Fruit fly (Drosophila melanogaster) whole organism, embryonic: ENCODE data around the gene Sqor.

Experiments
- CG10147 ChIP-seq: fragments of 200-800 bp; sonication (Bioruptor generic); optimal IDR thresholded peaks from 2 replicates; lab custom pipeline; 2019; ENCODE audit warnings: missing biosample characterization, mild to moderate bottlenecking, missing genetic modification characterization, moderate library complexity
- CG10565 ChIP-seq: fragments of 200-800 bp; sonication (Bioruptor generic); optimal IDR thresholded peaks from 3 replicates; lab custom pipeline; 2016; ENCODE audit warnings: missing biosample characterization, mild to moderate bottlenecking, missing genetic modification characterization
- CG11504 ChIP-seq: fragments of 200-800 bp; sonication (Bioruptor generic); optimal IDR thresholded peaks from 3 replicates; lab custom pipeline; 2019; ENCODE audit warnings: missing biosample characterization, mild to moderate bottlenecking, missing genetic modification characterization, moderate library complexity
- CG12104 ChIP-seq: fragments of 200-800 bp; sonication (Bioruptor generic); optimal IDR thresholded peaks from 3 replicates; lab custom pipeline; 2016; ENCODE audit warnings: missing biosample characterization, missing genetic modification characterization
- CG13296 ChIP-seq: fragments of 200-800 bp; sonication (Bioruptor generic); optimal IDR thresholded peaks from 3 replicates; lab custom pipeline; 2018; ENCODE audit warnings: missing biosample characterization, mild to moderate bottlenecking, missing genetic modification characterization
- CG13775 ChIP-seq: fragments of 200-800 bp; sonication (Bioruptor generic); optimal IDR thresholded peaks from 3 replicates; lab custom pipeline; 2017; ENCODE audit warnings: missing biosample characterization, mild to moderate bottlenecking, missing genetic modification characterization
- CG14441 ChIP-seq: fragments of 200-800 bp; sonication (Bioruptor generic); IDR thresholded peaks from 2 replicates; pipeline ENCODE4 v1.3.6; 2022; ENCODE audit warnings: missing biosample characterization, missing genetic modification characterization
- CG16863 ChIP-seq: fragments of 200-800 bp; sonication (Bioruptor generic); optimal IDR thresholded peaks from 3 replicates; lab custom pipeline; 2016; ENCODE audit warnings: missing biosample characterization, missing genetic modification characterization
- CG18599 ChIP-seq: fragments of 200-800 bp; sonication (Bioruptor generic); optimal IDR thresholded peaks from 3 replicates; lab custom pipeline; 2017; ENCODE audit warnings: missing biosample characterization, missing genetic modification characterization, mild to moderate bottlenecking, moderate library complexity, missing genetic modification reagents
- CG2202 ChIP-seq: fragments of 200-800 bp; sonication (Bioruptor generic); optimal IDR thresholded peaks from 2 replicates; lab custom pipeline; 2018; ENCODE audit warnings: missing biosample characterization, mild to moderate bottlenecking, missing genetic modification characterization
- CG30020 ChIP-seq: fragments of 200-800 bp; optimal IDR thresholded peaks from 2 replicates; lab custom pipeline; 2019; ENCODE audit warnings: missing biosample characterization, mild to moderate bottlenecking, missing genetic modification characterization, moderate library complexity
- CG30403 ChIP-seq: fragments of 200-800 bp; sonication (Bioruptor generic); optimal IDR thresholded peaks from 3 replicates; lab custom pipeline; 2016; ENCODE audit warnings: missing biosample characterization, missing genetic modification characterization
- CG30431 ChIP-seq: fragments of 200-800 bp; sonication (Bioruptor generic); optimal IDR thresholded peaks from 2 replicates; lab custom pipeline; 2017; ENCODE audit warnings: missing biosample characterization, missing genetic modification characterization
- CG43689 ChIP-seq: fragments of 200-800 bp; sonication (Bioruptor generic); IDR thresholded peaks from 2 replicates; pipeline ENCODE4 v1.3.6; 2022; ENCODE audit warnings: missing biosample characterization, missing genetic modification characterization
- CG6689 ChIP-seq: fragments of 200-800 bp; sonication (Bioruptor generic); IDR thresholded peaks from 2 replicates; pipeline ENCODE4 v1.3.6; 2022; ENCODE audit warnings: missing biosample characterization, missing genetic modification characterization
- CG6765 ChIP-seq: fragments of 200-800 bp; sonication (Bioruptor generic); optimal IDR thresholded peaks from 3 replicates; lab custom pipeline; 2017; ENCODE audit warnings: missing biosample characterization, mild to moderate bottlenecking, missing genetic modification characterization
- CG6791 ChIP-seq: fragments of 200-800 bp; sonication (Bioruptor generic); IDR thresholded peaks from 3 replicates; pipeline ENCODE4 v1.3.6; 2022; ENCODE audit warnings: missing biosample characterization, missing genetic modification characterization; ENCODE audit not compliant: partially characterized antibody
- CG7987 ChIP-seq: fragments of 200-800 bp; sonication (Bioruptor generic); optimal IDR thresholded peaks from 2 replicates; lab custom pipeline; 2018; ENCODE audit warnings: missing biosample characterization, mild to moderate bottlenecking, missing genetic modification characterization, moderate library complexity
- CG8281 ChIP-seq: fragments of 200-800 bp; sonication (Bioruptor generic); optimal IDR thresholded peaks from 2 replicates; lab custom pipeline; 2018; ENCODE audit warnings: missing biosample characterization, mild to moderate bottlenecking, missing genetic modification characterization, moderate library complexity
- CG8765 ChIP-seq: fragments of 200-800 bp; sonication (Bioruptor generic); IDR thresholded peaks from 2 replicates; pipeline ENCODE4 v1.3.6; 2022; ENCODE audit warnings: missing biosample characterization, missing genetic modification characterization
- CG9609 ChIP-seq: fragments of 200-800 bp; sonication (Bioruptor generic); optimal IDR thresholded peaks from 3 replicates; lab custom pipeline; 2016; ENCODE audit warnings: missing biosample characterization, missing genetic modification characterization
- E2f1 ChIP-seq: fragments of 200-800 bp; sonication (Bioruptor generic); IDR thresholded peaks from 2 replicates; pipeline ENCODE4 v1.3.6; 2022; ENCODE audit warnings: missing biosample characterization, missing genetic modification characterization
- H15 ChIP-seq: fragments of 200-800 bp; sonication (Bioruptor generic); IDR thresholded peaks from 3 replicates; pipeline ENCODE4 v1.3.6; 2022; ENCODE audit warnings: missing biosample characterization, missing genetic modification characterization
- MBD-R2 ChIP-seq: fragments of 200-800 bp; sonication (Bioruptor generic); IDR thresholded peaks from 2 replicates; pipeline ENCODE4 v1.3.6; 2022; ENCODE audit warnings: missing biosample characterization, missing genetic modification characterization
- MTF-1 ChIP-seq: fragments of 200-800 bp; sonication (Bioruptor generic); optimal IDR thresholded peaks from 2 replicates; lab custom pipeline; 2018; ENCODE audit warnings: missing biosample characterization, mild to moderate bottlenecking, missing genetic modification characterization, borderline replicate concordance
- NC2α ChIP-seq: fragments of 200-800 bp; sonication (Bioruptor generic); optimal IDR thresholded peaks from 2 replicates; lab custom pipeline; 2016; ENCODE audit warnings: missing biosample characterization, missing genetic modification characterization
- NK7.1 ChIP-seq: fragments of 200-800 bp; sonication (Bioruptor generic); optimal IDR thresholded peaks from 3 replicates; lab custom pipeline; 2016; ENCODE audit warnings: missing biosample characterization, missing genetic modification characterization
- Nf-YA ChIP-seq: fragments of 200-800 bp; sonication (Bioruptor generic); IDR thresholded peaks from 2 replicates; pipeline ENCODE4 v1.3.6; 2022; ENCODE audit warnings: missing biosample characterization, missing genetic modification characterization
- Oaz ChIP-seq: fragments of 200-800 bp; sonication (Bioruptor generic); IDR thresholded peaks from 2 replicates; pipeline ENCODE4 v1.3.6; 2022; ENCODE audit warnings: missing biosample characterization, missing genetic modification characterization
- Pdp1 ChIP-seq, 2 experiments: fragments of 200-800 bp; sonication (Bioruptor generic); optimal IDR thresholded peaks; 3 replicates each; lab custom pipeline; 2016; ENCODE audit warnings: missing biosample characterization in 2 of 2, missing genetic modification characterization in 2 of 2, mild to moderate bottlenecking in 1 of 2, moderate library complexity in 1 of 2
- Sox102F ChIP-seq: fragments of 200-800 bp; sonication (Bioruptor generic); optimal IDR thresholded peaks from 2 replicates; lab custom pipeline; 2018; ENCODE audit warnings: missing biosample characterization, mild to moderate bottlenecking, missing genetic modification characterization, moderate library complexity
- Sry-δ ChIP-seq: fragments of 200-800 bp; sonication (Bioruptor generic); optimal IDR thresholded peaks from 2 replicates; lab custom pipeline; 2016; ENCODE audit warnings: missing biosample characterization, missing genetic modification characterization
- Vsx1 ChIP-seq: fragments of 200-800 bp; sonication (Bioruptor generic); optimal IDR thresholded peaks from 2 replicates; lab custom pipeline; 2017; ENCODE audit warnings: missing biosample characterization, mild to moderate bottlenecking, missing genetic modification characterization, missing genetic modification reagents
- Xbp1 ChIP-seq: fragments of 200-800 bp; sonication (Bioruptor generic); optimal IDR thresholded peaks from 3 replicates; lab custom pipeline; 2016; ENCODE audit warnings: missing biosample characterization, mild to moderate bottlenecking, missing genetic modification characterization
- al ChIP-seq: fragments of 200-800 bp; sonication (Bioruptor generic); IDR thresholded peaks from 2 replicates; pipeline ENCODE4 v1.3.6; 2022; ENCODE audit warnings: missing biosample characterization, missing genetic modification characterization
- bigmax ChIP-seq: fragments of 200-800 bp; sonication (Bioruptor generic); optimal IDR thresholded peaks from 2 replicates; lab custom pipeline; 2018; ENCODE audit warnings: missing biosample characterization, mild to moderate bottlenecking, missing genetic modification characterization
- cas ChIP-seq: fragments of 200-800 bp; sonication (Bioruptor generic); IDR thresholded peaks from 2 replicates; pipeline ENCODE4 v1.3.6; 2022; ENCODE audit warnings: missing biosample characterization, missing genetic modification characterization
- exex ChIP-seq: fragments of 200-800 bp; sonication (Bioruptor generic); optimal IDR thresholded peaks from 4 replicates; lab custom pipeline; 2018; ENCODE audit warnings: missing biosample characterization, mild to moderate bottlenecking, missing genetic modification characterization, moderate library complexity
- fru ChIP-seq: fragments of >200 bp; optimal IDR thresholded peaks from 2 replicates; lab custom pipeline; 2017
- ftz-f1 ChIP-seq: fragments of 200-800 bp; sonication (Bioruptor generic); optimal IDR thresholded peaks from 2 replicates; lab custom pipeline; 2016; ENCODE audit warnings: missing biosample characterization, missing genetic modification characterization
- gem ChIP-seq: fragments of 200-800 bp; sonication (Bioruptor generic); optimal IDR thresholded peaks from 2 replicates; lab custom pipeline; 2019; ENCODE audit warnings: missing biosample characterization, mild to moderate bottlenecking, missing genetic modification characterization, moderate library complexity
- mirr ChIP-seq: fragments of 200-800 bp; sonication (Bioruptor generic); optimal IDR thresholded peaks from 3 replicates; lab custom pipeline; 2018; ENCODE audit warnings: missing biosample characterization, mild to moderate bottlenecking, missing genetic modification characterization
- odd ChIP-seq: fragments of 200-800 bp; sonication (Bioruptor generic); optimal IDR thresholded peaks from 2 replicates; lab custom pipeline; 2017; ENCODE audit warnings: missing biosample characterization, mild to moderate bottlenecking, missing genetic modification characterization
- pb ChIP-seq: fragments of 200-800 bp; sonication (Bioruptor generic); optimal IDR thresholded peaks from 3 replicates; lab custom pipeline; 2016; ENCODE audit warnings: missing biosample characterization, missing genetic modification characterization
- rib ChIP-seq: fragments of 200-800 bp; sonication (Bioruptor generic); IDR thresholded peaks from 2 replicates; pipeline ENCODE4 v1.3.6; 2022; ENCODE audit warnings: missing biosample characterization, missing genetic modification characterization
- ro ChIP-seq: fragments of 200-800 bp; sonication (Bioruptor generic); IDR thresholded peaks from 2 replicates; pipeline ENCODE4 v1.3.6; 2022; ENCODE audit warnings: missing biosample characterization, missing genetic modification characterization
- ssp ChIP-seq: fragments of 200-800 bp; sonication (Bioruptor generic); IDR thresholded peaks from 2 replicates; pipeline ENCODE4 v1.3.6; 2022; ENCODE audit warnings: missing biosample characterization, missing genetic modification characterization
- trh ChIP-seq: fragments of 200-800 bp; sonication (Bioruptor generic); optimal IDR thresholded peaks from 2 replicates; lab custom pipeline; 2016; ENCODE audit warnings: missing biosample characterization, missing genetic modification characterization
- zen ChIP-seq: fragments of 200-800 bp; sonication (Bioruptor generic); optimal IDR thresholded peaks from 3 replicates; lab custom pipeline; 2018; ENCODE audit warnings: missing biosample characterization, mild to moderate bottlenecking, missing genetic modification characterization, moderate library complexity

Sqor gene

DNA sequence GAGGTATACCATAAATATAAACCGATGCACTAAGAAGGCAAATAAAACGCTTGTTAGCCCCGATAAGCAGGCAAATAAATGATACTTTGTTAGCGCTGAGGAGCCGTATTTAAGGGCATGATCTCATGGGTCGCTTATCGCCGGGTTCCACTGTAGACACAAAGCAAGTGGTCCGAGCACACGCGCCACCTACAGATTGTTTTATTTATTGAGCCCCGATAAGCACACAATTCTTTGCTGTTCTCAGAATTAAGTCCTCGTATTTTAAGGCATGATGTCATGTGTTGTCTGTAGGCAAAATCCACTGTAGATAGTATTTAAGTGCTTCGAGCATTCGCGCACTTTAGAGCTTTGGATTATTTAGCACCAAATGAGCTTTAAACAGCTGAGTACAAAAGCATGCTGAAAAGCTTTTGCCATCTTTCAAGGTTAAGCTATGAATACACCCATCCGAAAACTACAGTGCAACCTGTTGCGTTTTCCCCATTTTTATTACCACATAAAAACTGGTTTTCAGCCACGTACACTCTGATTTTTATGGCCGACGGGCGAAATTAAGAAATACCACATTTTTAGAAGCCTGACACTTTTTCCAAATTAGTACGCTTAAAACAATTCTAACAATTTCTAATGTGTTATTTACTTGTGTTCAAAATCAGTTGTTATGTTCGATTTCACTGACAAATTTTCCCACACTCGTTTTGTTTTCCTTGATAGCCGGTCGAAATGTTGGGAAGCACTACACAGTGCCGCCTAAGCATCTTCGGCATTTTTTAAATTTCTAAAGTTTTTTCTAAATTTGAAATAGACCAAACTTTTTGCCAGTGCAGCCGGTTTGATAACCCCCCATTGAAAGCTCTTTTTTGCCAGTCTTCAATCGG, at the start of gene Sqor (continued):
- peak; percentile 88 for TF ChIP-seq Xbp1
- peak; percentile 91 for TF ChIP-seq CG30403 (GFP tag; lab: Kevin White, UChicago)
- TF ChIP-seq al (GFP tag; lab: Robert Waterston, UW): peak; percentile 83
- 0 out of 3 replicates have a peak, but pooled peaks have one; percentile 43 for TF ChIP-seq CG6791 (GFP tag; lab: Robert Waterston, UW)
- TF ChIP-seq CG9609 (GFP tag; lab: Kevin White, UChicago): peak; percentile 89
- TF ChIP-seq odd: no peak
- peak; percentile 52 for TF ChIP-seq NC2α (GFP tag; lab: Kevin White, UChicago)
- no peak for TF ChIP-seq Vsx1
- TF ChIP-seq Nf-YA (GFP tag; lab: Robert Waterston, UW): peak; percentile 75
- peak; percentile 43 for TF ChIP-seq CG2202 (tag; lab: Kevin White, UChicago)
- TF ChIP-seq CG16863 (GFP tag; lab: Kevin White, UChicago): peak; percentile 75
- TF ChIP-seq CG10147 (GFP tag; lab: Kevin White, UChicago): peak; percentile 91
- TF ChIP-seq CG10565: peak; percentile 3
- no peak for TF ChIP-seq bigmax
- peak; percentile 93 for TF ChIP-seq CG13296 (GFP tag; lab: Kevin White, UChicago)
- TF ChIP-seq exex (tag; lab: Kevin White, UChicago): peak; percentile 44
- peak; percentile 89 for TF ChIP-seq Pdp1 (GFP tag; optimal IDR thresholded peaks at IDR 0.05; lab: Kevin White, UChicago)
- peak; percentile 72 for TF ChIP-seq Oaz (GFP tag; lab: Robert Waterston, UW)
- TF ChIP-seq CG12104 (GFP tag; lab: Kevin White, UChicago): peak; percentile 74
- peak; percentile 88 for TF ChIP-seq pb
- TF ChIP-seq mirr (GFP tag; lab: Kevin White, UChicago): no peak
- peak; percentile 86 for TF ChIP-seq CG6765 (GFP tag; lab: Kevin White, UChicago)
- peak; percentile 28 for TF ChIP-seq Sry-δ (GFP tag; lab: Kevin White, UChicago)
- TF ChIP-seq ssp (GFP tag; lab: Robert Waterston, UW): peak; percentile 47
- TF ChIP-seq CG14441 (GFP tag; lab: Robert Waterston, UW): peak; percentile 80
- peak; percentile 89 for TF ChIP-seq Sox102F (GFP tag; lab: Kevin White, UChicago)
- TF ChIP-seq CG6689 (GFP tag; lab: Robert Waterston, UW): peak; percentile 75
- TF ChIP-seq CG8281 (tag; lab: Kevin White, UChicago): peak; percentile 78
- peak; percentile 89 for TF ChIP-seq NK7.1
- peak; percentile 49 for TF ChIP-seq CG30020 (tag; lab: Kevin White, UChicago)
- TF ChIP-seq MTF-1 (GFP tag; lab: Kevin White, UChicago): peak; percentile 40
- TF ChIP-seq CG8765: peak; percentile 60; the same call in 1 of the 2 replicates
- peak; percentile 81 for TF ChIP-seq CG13775 (GFP tag; lab: Kevin White, UChicago)
- peak; percentile 92 for TF ChIP-seq gem (tag; lab: Kevin White, UChicago)
- TF ChIP-seq zen (tag; lab: Kevin White, UChicago): no peak
- peak; percentile 76 for TF ChIP-seq E2f1 (GFP tag; lab: Robert Waterston, UW)
- TF ChIP-seq fru (lab: Kevin White, UChicago): no peak
- TF ChIP-seq MBD-R2 (GFP tag; lab: Robert Waterston, UW): peak; percentile 53; the same call in 1 of the 2 replicates
- TF ChIP-seq CG30431 (GFP tag; lab: Kevin White, UChicago): peak; percentile 77
- peak; percentile 98 for TF ChIP-seq ftz-f1 (GFP tag; lab: Kevin White, UChicago)
- TF ChIP-seq CG11504 (tag; lab: Kevin White, UChicago): peak; percentile 85
- TF ChIP-seq CG7987 (GFP tag; lab: Kevin White, UChicago): peak; percentile 76
- peak; percentile 74 for TF ChIP-seq cas
- TF ChIP-seq rib (GFP tag; lab: Robert Waterston, UW): peak; percentile 84
- TF ChIP-seq CG18599 (GFP tag; lab: Kevin White, UChicago): peak; percentile 88
- TF ChIP-seq H15 (GFP tag; lab: Robert Waterston, UW): peak; percentile 58; the same call in 2 of the 3 replicates
- no peak; the same call in 1 of the 2 replicates for TF ChIP-seq CG43689
- TF ChIP-seq ro: peak; percentile 43; the same call in 1 of the 2 replicates
- peak; percentile 79 for TF ChIP-seq trh (GFP tag; lab: Kevin White, UChicago)
